Worm (Caenorhabditis elegans) whole organism, mixed stage, embryonic: Measurements from ENCODE around the gene ran-2.

Experiments used
- M03D4.4 ChIP-seq: sonication (generic microtip); optimal IDR thresholded peaks from 2 replicates; lab custom pipeline; 2017; ENCODE audit warnings: mild to moderate bottlenecking, missing genetic modification characterization, missing compliant biosample characterization
- bed-3 ChIP-seq: fragments of 200-800 bp; sonication (Bioruptor generic); optimal IDR thresholded peaks from 3 replicates; lab custom pipeline; 2018; ENCODE audit warnings: mild to moderate bottlenecking, missing genetic modification characterization, moderate library complexity, missing compliant biosample characterization
- blmp-1 ChIP-seq: fragments of 150-350 bp; optimal IDR thresholded peaks from 2 replicates; lab custom pipeline; 2014; ENCODE audit warnings: missing biosample characterization, missing genetic modification characterization
- ceh-39 ChIP-seq: fragments of 150-350 bp; optimal IDR thresholded peaks from 2 replicates; lab custom pipeline; 2014; ENCODE audit warnings: missing biosample characterization, missing genetic modification characterization
- ceh-43 ChIP-seq: fragments of 200-800 bp; sonication (Bioruptor generic); optimal IDR thresholded peaks from 2 replicates; lab custom pipeline; 2018; ENCODE audit warnings: mild to moderate bottlenecking, missing genetic modification characterization, moderate library complexity, missing compliant biosample characterization
- ceh-83 ChIP-seq: fragments of 200-800 bp; sonication (Bioruptor generic); optimal IDR thresholded peaks from 2 replicates; lab custom pipeline; 2018; ENCODE audit warnings: mild to moderate bottlenecking, missing genetic modification characterization, missing compliant biosample characterization
- ces-1 ChIP-seq: fragments of 150-350 bp; optimal IDR thresholded peaks from 2 replicates; lab custom pipeline; 2014; ENCODE audit warnings: missing biosample characterization, missing genetic modification reagents, missing genetic modification characterization
- cnd-1 ChIP-seq: fragments of 200-800 bp; sonication (Bioruptor generic); optimal IDR thresholded peaks from 2 replicates; lab custom pipeline; 2018; ENCODE audit warnings: mild to moderate bottlenecking, missing genetic modification characterization, missing compliant biosample characterization
- drap-1 ChIP-seq: fragments of 200-800 bp; sonication (Bioruptor generic); optimal IDR thresholded peaks from 3 replicates; lab custom pipeline; 2018; ENCODE audit warnings: mild to moderate bottlenecking, missing genetic modification characterization, missing compliant biosample characterization
- elt-1 ChIP-seq: sonication (generic microtip); optimal IDR thresholded peaks from 2 replicates; lab custom pipeline; 2017; ENCODE audit warnings: missing genetic modification characterization, mild to moderate bottlenecking, missing compliant biosample characterization, antibody characterized with exemption, moderate library complexity, borderline replicate concordance; ENCODE audit not compliant: insufficient read depth
- elt-3 ChIP-seq: fragments of 150-350 bp; optimal IDR thresholded peaks from 2 replicates; lab custom pipeline; 2014; ENCODE audit warnings: missing biosample characterization, missing genetic modification characterization
- flh-1 ChIP-seq: fragments of 200-800 bp; sonication (Bioruptor generic); optimal IDR thresholded peaks from 2 replicates; lab custom pipeline; 2018; ENCODE audit warnings: mild to moderate bottlenecking, missing genetic modification characterization, moderate library complexity, missing compliant biosample characterization
- ham-2 ChIP-seq: fragments of 200-800 bp; sonication (Bioruptor generic); optimal IDR thresholded peaks from 2 replicates; lab custom pipeline; 2018; ENCODE audit warnings: mild to moderate bottlenecking, missing genetic modification characterization, missing compliant biosample characterization
- hlh-1 ChIP-seq: fragments of 150-350 bp; optimal IDR thresholded peaks from 2 replicates; lab custom pipeline; 2014; ENCODE audit warnings: missing biosample characterization, missing genetic modification reagents, missing genetic modification characterization
- lin-13 ChIP-seq: fragments of 150-350 bp; optimal IDR thresholded peaks from 2 replicates; lab custom pipeline; 2014; ENCODE audit warnings: missing biosample characterization, missing genetic modification characterization
- lin-32 ChIP-seq: fragments of 200-800 bp; sonication (Bioruptor generic); optimal IDR thresholded peaks from 2 replicates; lab custom pipeline; 2018; ENCODE audit warnings: mild to moderate bottlenecking, missing genetic modification characterization, missing compliant biosample characterization
- mab-5 ChIP-seq: fragments of 150-350 bp; optimal IDR thresholded peaks from 2 replicates; lab custom pipeline; 2014; ENCODE audit warnings: missing biosample characterization, missing genetic modification characterization
- mep-1 ChIP-seq: fragments of 150-350 bp; optimal IDR thresholded peaks from 2 replicates; lab custom pipeline; 2017; ENCODE audit warnings: missing biosample characterization, missing genetic modification reagents, missing genetic modification characterization, inconsistent platforms
- mls-2 ChIP-seq: sonication (generic microtip); optimal IDR thresholded peaks from 2 replicates; lab custom pipeline; 2016; ENCODE audit warnings: mild to moderate bottlenecking, missing genetic modification characterization, moderate library complexity, missing compliant biosample characterization
- nhr-2 ChIP-seq: fragments of 150-350 bp; optimal IDR thresholded peaks from 2 replicates; lab custom pipeline; 2014; ENCODE audit warnings: missing biosample characterization, missing genetic modification characterization
- nhr-237 ChIP-seq: fragments of 150-350 bp; optimal IDR thresholded peaks from 2 replicates; lab custom pipeline; 2014; ENCODE audit warnings: missing biosample characterization, missing genetic modification characterization
- nhr-28 ChIP-seq: fragments of 150-350 bp; optimal IDR thresholded peaks from 2 replicates; lab custom pipeline; 2014; ENCODE audit warnings: missing biosample characterization, missing genetic modification characterization
- nhr-76 ChIP-seq: sonication (generic microtip); optimal IDR thresholded peaks from 2 replicates; lab custom pipeline; 2017; ENCODE audit warnings: missing biosample characterization, missing genetic modification characterization
- sem-2 ChIP-seq: fragments of 200-800 bp; sonication (Bioruptor generic); optimal IDR thresholded peaks from 2 replicates; lab custom pipeline; 2018; ENCODE audit warnings: mild to moderate bottlenecking, missing genetic modification characterization, missing compliant biosample characterization
- snpc-4 ChIP-seq: fragments of 150-350 bp; optimal IDR thresholded peaks from 2 replicates; lab custom pipeline; 2014; ENCODE audit warnings: missing biosample characterization, missing genetic modification characterization
- sptf-1 ChIP-seq: sonication (generic microtip); optimal IDR thresholded peaks from 2 replicates; lab custom pipeline; 2017; ENCODE audit warnings: mild to moderate bottlenecking, missing genetic modification characterization, moderate library complexity, missing compliant biosample characterization
- tbx-8 ChIP-seq: fragments of 200-800 bp; sonication (Bioruptor generic); optimal IDR thresholded peaks from 2 replicates; lab custom pipeline; 2018; ENCODE audit warnings: mild to moderate bottlenecking, missing genetic modification characterization, moderate library complexity, missing compliant biosample characterization
- unc-120 ChIP-seq: sonication (generic microtip); optimal IDR thresholded peaks from 2 replicates; lab custom pipeline; 2017; ENCODE audit warnings: missing genetic modification characterization, missing compliant biosample characterization; ENCODE audit not compliant: poor library complexity, severe bottlenecking
- unc-39 ChIP-seq: fragments of 150-350 bp; optimal IDR thresholded peaks from 2 replicates; lab custom pipeline; 2014; ENCODE audit warnings: missing biosample characterization, missing genetic modification characterization
- unc-62 ChIP-seq: fragments of 150-350 bp; optimal IDR thresholded peaks from 2 replicates; lab custom pipeline; 2014; ENCODE audit warnings: missing biosample characterization, missing genetic modification reagents, missing genetic modification characterization
- zip-8 ChIP-seq: fragments of 150-350 bp; optimal IDR thresholded peaks from 2 replicates; lab custom pipeline; 2014; ENCODE audit warnings: missing biosample characterization, missing genetic modification characterization
- ztf-11 ChIP-seq: fragments of 150-350 bp; optimal IDR thresholded peaks from 2 replicates; lab custom pipeline; 2014; ENCODE audit warnings: missing biosample characterization, missing genetic modification characterization

ran-2 gene

DNA sequence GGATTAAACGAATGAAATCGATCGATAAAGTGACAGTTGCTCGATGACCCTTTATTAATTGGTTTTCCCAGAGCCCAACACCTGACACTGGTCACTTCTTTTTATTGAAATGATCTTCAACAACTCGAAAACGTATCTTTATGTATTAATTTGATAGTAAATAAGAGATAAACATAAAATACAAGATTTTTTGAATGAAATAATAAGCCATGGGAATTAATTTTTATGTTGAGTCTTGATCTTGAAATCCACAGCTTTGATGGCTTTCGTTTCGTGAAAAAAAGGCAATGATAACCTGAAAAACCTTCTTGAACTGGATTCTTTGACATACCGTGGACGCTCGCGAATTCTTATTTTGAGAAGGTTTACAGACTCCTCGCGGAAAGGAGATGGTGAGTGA, 25.8 kb upstream of the ran-2 start, which contains the start of gene pcp-5:
Gene pcp-5 (minus strand): TSS at position 101 of the 400 bp plus-strand sequence.
- TF ChIP-seq sem-2 (GFP tag; lab: Kevin White, UChicago) (no peak), hlh-1 (tag; lab: Kevin White, UChicago) (peak; percentile 83), mls-2 (tag; lab: Kevin White, UChicago) (no peak), nhr-237 (no peak), M03D4.4 (tag; lab: Kevin White, UChicago) (no peak), nhr-28 (tag; lab: Kevin White, UChicago) (no peak), mab-5 (tag; lab: Kevin White, UChicago) (no peak), unc-62 (GFP tag; lab: Kevin White, UChicago) (peak; percentile 28), ceh-39 (tag; lab: Kevin White, UChicago) (peak; percentile 45), lin-32 (GFP tag; lab: Kevin White, UChicago) (no peak)

DNA sequence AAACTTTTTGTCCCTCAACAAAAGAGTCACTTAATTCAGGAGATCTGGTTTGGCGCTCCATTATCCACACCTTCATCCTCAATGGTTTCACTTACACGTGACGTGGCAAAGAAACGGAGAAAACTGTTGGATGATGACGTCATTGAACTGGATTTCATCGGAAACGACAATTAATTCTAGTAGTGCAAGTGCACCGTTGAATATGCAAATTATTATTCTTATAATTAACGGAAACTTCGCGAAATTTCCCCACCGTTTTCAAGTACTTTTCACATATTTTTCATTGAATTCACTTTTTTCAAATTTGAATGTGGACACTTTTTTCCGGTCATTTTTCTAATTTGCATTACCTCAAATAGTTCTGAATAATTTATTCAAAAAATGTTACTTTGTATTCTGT, 24.1 kb upstream of the ran-2 start, which contains the start of gene ZK688.1:
Gene ZK688.1 (plus strand): TSS at position 301 of the 400 bp plus-strand sequence.
- TF ChIP-seq sem-2 (GFP tag; lab: Kevin White, UChicago) (no peak), blmp-1 (no peak), unc-39 (no peak), cnd-1 (tag; lab: Kevin White, UChicago) (no peak), ceh-83 (GFP tag; lab: Kevin White, UChicago) (no peak), mep-1 (no peak), ces-1 (no peak), elt-1 (tag; lab: Kevin White, UChicago) (no peak), lin-32 (GFP tag; lab: Kevin White, UChicago) (no peak), lin-13 (tag; lab: Kevin White, UChicago) (no peak), ztf-11 (tag; lab: Kevin White, UChicago) (no peak)

- TF ChIP-seq ceh-39 (tag; lab: Kevin White, UChicago) (peak; percentile 61), unc-62 (GFP tag; lab: Kevin White, UChicago) (peak; percentile 12), nhr-2 (tag; lab: Kevin White, UChicago) (peak; percentile 51), mab-5 (tag; lab: Kevin White, UChicago) (no peak)
Observed at ce11 chrIII:7911621-7912020, 21.7 kb upstream of the ran-2 start, which contains the start of gene ZK688.7. Gene ZK688.7, minus strand, starts transcription at chrIII:7911634.

- TF ChIP-seq M03D4.4 (tag; lab: Kevin White, UChicago), result no peak
- no peak for TF ChIP-seq zip-8 (tag; lab: Kevin White, UChicago)
- no peak for TF ChIP-seq ham-2 (GFP tag; lab: Kevin White, UChicago)
- TF ChIP-seq sptf-1 (tag; lab: Kevin White, UChicago), result no peak
- no peak for TF ChIP-seq ces-1
- TF ChIP-seq elt-3 (tag; lab: Kevin White, UChicago), result no peak
- TF ChIP-seq nhr-76, result no peak
- TF ChIP-seq sem-2 (GFP tag; lab: Kevin White, UChicago), result no peak
- TF ChIP-seq ceh-83 (GFP tag; lab: Kevin White, UChicago), result no peak
- TF ChIP-seq nhr-28 (tag; lab: Kevin White, UChicago), result no peak
- TF ChIP-seq bed-3 (GFP tag; lab: Kevin White, UChicago), result no peak
- TF ChIP-seq nhr-2 (tag; lab: Kevin White, UChicago), result no peak
- no peak for TF ChIP-seq ztf-11 (tag; lab: Kevin White, UChicago)
- no peak for TF ChIP-seq drap-1 (GFP tag; lab: Kevin White, UChicago)
- TF ChIP-seq unc-62 (GFP tag; lab: Kevin White, UChicago), result no peak
- no peak for TF ChIP-seq ceh-43 (GFP tag; lab: Kevin White, UChicago)
- TF ChIP-seq, all 35 proteins: peak for 0
Observed at ce11 chrIII:7913488-7913887, 19.8 kb upstream of the ran-2 start, which contains the start of gene ZK688.12. Gene ZK688.12, minus strand, starts transcription at chrIII:7913588.

ce11 chrIII:7917667-7918066, 15.7 kb upstream of the ran-2 start, which contains the start of gene gly-3:
Gene gly-3, minus strand, starts transcription at chrIII:7917767.
- TF ChIP-seq hlh-1 (tag; lab: Kevin White, UChicago) (no peak), nhr-237 (no peak), cnd-1 (tag; lab: Kevin White, UChicago) (no peak), nhr-2 (tag; lab: Kevin White, UChicago) (no peak), snpc-4 (tag; lab: Kevin White, UChicago) (no peak), drap-1 (GFP tag; lab: Kevin White, UChicago) (no peak), tbx-8 (GFP tag; lab: Kevin White, UChicago) (no peak), unc-120 (tag; lab: Kevin White, UChicago) (no peak), M03D4.4 (tag; lab: Kevin White, UChicago) (no peak), flh-1 (no peak), unc-62 (GFP tag; lab: Kevin White, UChicago) (no peak), nhr-28 (tag; lab: Kevin White, UChicago) (no peak)
- TF ChIP-seq, all 35 proteins: peak for 0
